Fruit fly (Drosophila melanogaster): ENCODE measurements around the gene Nrx-1.
A peak's percentile ranks its signal among the peaks of the same experiment; 100 is the strongest.

The Nrx-1 gene

DNA sequence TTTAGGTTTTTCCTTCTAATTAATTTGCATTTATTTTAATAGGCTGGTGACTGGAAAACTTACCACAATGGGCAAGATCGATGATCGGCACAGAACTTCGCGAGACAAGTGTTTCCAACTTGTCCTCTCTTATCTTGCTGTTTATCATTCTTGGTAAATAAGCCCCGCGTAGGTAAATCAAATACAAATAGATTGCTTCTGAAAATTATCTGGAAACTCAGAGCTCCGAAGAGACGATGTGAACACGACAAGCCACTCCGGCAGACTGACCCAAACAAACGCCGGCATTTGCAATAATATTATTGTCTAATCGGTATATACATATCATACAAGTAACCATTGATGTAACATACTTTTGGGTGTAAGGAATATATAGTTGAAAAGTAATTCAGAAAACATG is 62.0 kb downstream of the Nrx-1 start, which contains the start of gene CG33099 (continued):
- no peak for TF ChIP-seq CG4404 (GFP tag; IDR thresholded peaks at IDR 0.05)
- TF ChIP-seq CG3065 (GFP tag; optimal IDR thresholded peaks at IDR 0.05): no peak
- TF ChIP-seq CG11398 (GFP tag; optimal IDR thresholded peaks at IDR 0.05): peak; percentile 25
- no peak for TF ChIP-seq CG11723 (GFP tag; optimal IDR thresholded peaks at IDR 0.05)
- TF ChIP-seq oc (tag; optimal IDR thresholded peaks at IDR 0.05): no peak
- no peak for TF ChIP-seq CG10959 (GFP tag; IDR thresholded peaks at IDR 0.05)
- TF ChIP-seq CG1602 (GFP tag; optimal IDR thresholded peaks at IDR 0.05): no peak
- TF ChIP-seq Scr (GFP tag; IDR thresholded peaks at IDR 0.05; ENCODE audit: partially characterized antibody): no peak
- TF ChIP-seq NfI (GFP tag; optimal IDR thresholded peaks at IDR 0.05): no peak
- peak; percentile 92 for TF ChIP-seq Med (GFP tag)
- peak; percentile 7 for TF ChIP-seq CTCF (GFP tag; optimal IDR thresholded peaks at IDR 0.05)
- peak; percentile 18 for TF ChIP-seq sd (tag; optimal IDR thresholded peaks at IDR 0.05)
- TF ChIP-seq Mad (GFP tag; optimal IDR thresholded peaks at IDR 0.05): peak; percentile 31
- no peak for TF ChIP-seq CG16863 (GFP tag; optimal IDR thresholded peaks at IDR 0.05)
- peak; percentile 22 for TF ChIP-seq CG12219 (GFP tag; optimal IDR thresholded peaks at IDR 0.05)
- no peak for TF ChIP-seq CG10366 (GFP tag; IDR thresholded peaks at IDR 0.05)
- TF ChIP-seq eyg (GFP tag; optimal IDR thresholded peaks at IDR 0.05): no peak
- peak; percentile 4 for TF ChIP-seq dmrt99B (tag; optimal IDR thresholded peaks at IDR 0.05)
- TF ChIP-seq CG4707 (GFP tag; optimal IDR thresholded peaks at IDR 0.05): peak; percentile 3
- no peak for TF ChIP-seq CG6854 (GFP tag; optimal IDR thresholded peaks at IDR 0.05)
- TF ChIP-seq da (GFP tag; optimal IDR thresholded peaks at IDR 0.05): no peak
- no peak for TF ChIP-seq Dip3 (GFP tag; optimal IDR thresholded peaks at IDR 0.05)
- TF ChIP-seq CG1233 (GFP tag; optimal IDR thresholded peaks at IDR 0.05): peak; percentile 67
- TF ChIP-seq CG11695 (GFP tag; IDR thresholded peaks at IDR 0.05): no peak
- TF ChIP-seq cato (GFP tag; optimal IDR thresholded peaks at IDR 0.05; ENCODE audit: borderline replicate concordance): no peak
- TF ChIP-seq peb (GFP tag; IDR thresholded peaks at IDR 0.05): no peak
- no peak; the same call in 2 of the 3 replicates for TF ChIP-seq B-H1 (GFP tag; IDR thresholded peaks at IDR 0.05)
- no peak for TF ChIP-seq CG10321 (GFP tag; IDR thresholded peaks at IDR 0.05)
- no peak for TF ChIP-seq CG15073 (GFP tag; optimal IDR thresholded peaks at IDR 0.05)
- no peak for TF ChIP-seq ase (GFP tag; IDR thresholded peaks at IDR 0.05)
- TF ChIP-seq D19B (GFP tag; optimal IDR thresholded peaks at IDR 0.05): no peak
- peak; percentile 9 for TF ChIP-seq CG3838 (GFP tag; optimal IDR thresholded peaks at IDR 0.05)
- TF ChIP-seq CG10267 (tag; optimal IDR thresholded peaks at IDR 0.05): peak; percentile 7
- TF ChIP-seq Pdp1 (GFP tag; optimal IDR thresholded peaks at IDR 0.05): peak in 1 of 2 experiments; percentile 69
- peak; percentile 49 for TF ChIP-seq CG12659 (GFP tag; optimal IDR thresholded peaks at IDR 0.05)
- TF ChIP-seq CG4328 (GFP tag; optimal IDR thresholded peaks at IDR 0.05): peak; percentile 58
- TF ChIP-seq gem (tag; optimal IDR thresholded peaks at IDR 0.05): peak; percentile 39
- no peak for TF ChIP-seq D (optimal IDR thresholded peaks at IDR 0.05)
- TF ChIP-seq D (GFP tag; optimal IDR thresholded peaks at IDR 0.05): peak; percentile 15
- TF ChIP-seq Nf-YA (GFP tag; IDR thresholded peaks at IDR 0.05): no peak
- peak; percentile 38 for TF ChIP-seq CG13424 (tag; optimal IDR thresholded peaks at IDR 0.05)
- no peak for TF ChIP-seq az2 (GFP tag; optimal IDR thresholded peaks at IDR 0.05)
- TF ChIP-seq CG12744 (GFP tag; optimal IDR thresholded peaks at IDR 0.05): peak; percentile 26
- no peak for TF ChIP-seq Six4 (GFP tag; optimal IDR thresholded peaks at IDR 0.05)
- TF ChIP-seq CG14441 (GFP tag; IDR thresholded peaks at IDR 0.05): no peak
- no peak for TF ChIP-seq Lpt (GFP tag; optimal IDR thresholded peaks at IDR 0.05)
- peak; percentile 43 for TF ChIP-seq Meics (GFP tag; optimal IDR thresholded peaks at IDR 0.05)
- TF ChIP-seq CG11456 (GFP tag; IDR thresholded peaks at IDR 0.05): 0 out of 3 replicates have a peak, but pooled peaks have one; percentile 52
- TF ChIP-seq CG3995 (GFP tag; optimal IDR thresholded peaks at IDR 0.05): no peak
- TF ChIP-seq D19A (tag; optimal IDR thresholded peaks at IDR 0.05): no peak
- TF ChIP-seq CG17568 (GFP tag; optimal IDR thresholded peaks at IDR 0.05): peak; percentile 68
- no peak for TF ChIP-seq cg (GFP tag; optimal IDR thresholded peaks at IDR 0.05)
- no peak for TF ChIP-seq vfl (GFP tag; optimal IDR thresholded peaks at IDR 0.05)

All from whole organism, embryonic.